Worm (Caenorhabditis elegans) whole organism, L3 larva: Measurements from ENCODE around the gene oac-22.
"Not testable (repeated sequence)": the region's sequence is repeated elsewhere in the genome, so short reads cannot be mapped to it uniquely, and the experiment has no call there.

Source experiments
- aly-2 ChIP-seq: fragments of 150-350 bp; optimal IDR thresholded peaks from 2 replicates; lab custom pipeline; 2014; ENCODE audit warnings: missing biosample characterization, missing genetic modification characterization
- elt-2 ChIP-seq: sonication (generic microtip); optimal IDR thresholded peaks from 2 replicates; lab custom pipeline; 2016; ENCODE audit warnings: missing genetic modification reagents, mild to moderate bottlenecking, missing genetic modification characterization, missing compliant biosample characterization
- mml-1 ChIP-seq: fragments of 150-350 bp; sonication (generic microtip); optimal IDR thresholded peaks from 3 replicates; lab custom pipeline; 2014; ENCODE audit warnings: missing biosample characterization, missing genetic modification characterization
- snpc-4 ChIP-seq: fragments of 150-350 bp; optimal IDR thresholded peaks from 2 replicates; lab custom pipeline; 2014; ENCODE audit warnings: missing biosample characterization, missing genetic modification characterization
- tbx-2 ChIP-seq: sonication (generic microtip); optimal IDR thresholded peaks from 2 replicates; lab custom pipeline; 2016; ENCODE audit warnings: mild to moderate bottlenecking, missing genetic modification characterization, missing compliant biosample characterization

The oac-22 gene

DNA sequence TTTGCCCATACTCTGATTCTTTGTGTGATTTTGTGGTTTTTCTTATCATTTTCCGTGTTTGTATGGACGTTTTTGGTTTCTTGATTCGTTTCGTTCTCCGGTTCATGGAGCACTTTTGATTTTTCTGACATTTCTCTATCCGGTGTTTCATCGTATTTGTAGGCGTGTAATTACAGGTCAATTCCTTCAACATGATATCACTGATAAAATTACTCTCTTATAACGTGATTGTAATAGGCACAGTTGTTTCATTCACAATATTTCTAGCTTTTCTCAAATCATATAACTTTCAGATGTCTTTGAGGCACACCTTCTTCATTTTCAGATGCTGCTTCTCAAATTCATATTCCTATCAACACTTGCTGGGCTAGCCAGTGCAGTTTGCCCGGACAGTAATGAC is 46.9 kb downstream of the oac-22 start, which contains the start of gene clec-70:
Gene clec-70 (plus strand): TSS at position 301 of the 400 bp plus-strand sequence.
- TF ChIP-seq tbx-2; mml-1 (tag; lab: Kevin White, UChicago); aly-2: not testable (repeated sequence)

- peak; percentile 6 for TF ChIP-seq elt-2 (tag; lab: Kevin White, UChicago)
- no peak for TF ChIP-seq snpc-4
Measured at ce11 chrIV:3937097-3937496, 51.6 kb downstream of the oac-22 start, which contains the start of gene clec-71. TSS of gene clec-71 (plus strand) at chrIV:3937458.
